ENCODE assay signal across 3 fruit fly cellular contexts in genomic region chrX:5329266-5329898, dm6.
TF ChIP-seq lines count a peak whose summit lies in the region.

CG3309 (minus strand) TSS chrX:5329347.
XRCC1 (plus strand) TSS chrX:5329876.

TF ChIP-seq in whole organism, embryonic, 481 proteins besides CTCF, POLR2A, EP300 and RAD21 (continued from another document and continues in another):
- TF ChIP-seq maf-S (GFP tag; optimal IDR thresholded peaks at IDR 0.05; lab: Kevin White, UChicago) (no peak), Sin3A (optimal IDR thresholded peaks at IDR 0.05; lab: Kevin White, UChicago) (no peak), twi (tag; optimal IDR thresholded peaks at IDR 0.05; lab: Kevin White, UChicago) (no peak), Fer2 (tag; optimal IDR thresholded peaks at IDR 0.05; lab: Kevin White, UChicago) (peak; percentile 4), CG12769 (tag; optimal IDR thresholded peaks at IDR 0.05; lab: Kevin White, UChicago) (no peak), CkIIα-i1 (GFP tag; IDR thresholded peaks at IDR 0.05; lab: Robert Waterston, UW) (no peak), disco-r (GFP tag; optimal IDR thresholded peaks at IDR 0.05; lab: Kevin White, UChicago) (no peak), dmrt99B (tag; optimal IDR thresholded peaks at IDR 0.05; lab: Kevin White, UChicago) (no peak), CG2712 (tag; optimal IDR thresholded peaks at IDR 0.05; lab: Kevin White, UChicago) (peak; percentile 71), CG12942 (GFP tag; optimal IDR thresholded peaks at IDR 0.05; lab: Kevin White, UChicago) (peak; percentile 31), Jarid2 (GFP tag; optimal IDR thresholded peaks at IDR 0.05; lab: Kevin White, UChicago) (no peak), Sox100B (GFP tag; optimal IDR thresholded peaks at IDR 0.05; lab: Kevin White, UChicago) (no peak), bbx (GFP tag; IDR thresholded peaks at IDR 0.05; lab: Robert Waterston, UW; ENCODE audit: partially characterized antibody) (peak; percentile 76), ato (GFP tag; IDR thresholded peaks at IDR 0.05; lab: Robert Waterston, UW; ENCODE audit: partially characterized antibody) (peak; percentile 55), Sox102F (GFP tag; optimal IDR thresholded peaks at IDR 0.05; lab: Kevin White, UChicago) (peak; percentile 57), Trl (optimal IDR thresholded peaks at IDR 0.05; lab: Kevin White, UChicago) (no peak), Trl (GFP tag; optimal IDR thresholded peaks at IDR 0.05; lab: Kevin White, UChicago) (no peak), HLHmδ (GFP tag; optimal IDR thresholded peaks at IDR 0.05; lab: Kevin White, UChicago) (no peak), CG9797 (GFP tag; optimal IDR thresholded peaks at IDR 0.05; lab: Kevin White, UChicago) (no peak), Taf1 (GFP tag; IDR thresholded peaks at IDR 0.05; lab: Robert Waterston, UW) (no peak), btn (GFP tag; optimal IDR thresholded peaks at IDR 0.05; lab: Kevin White, UChicago) (no peak), chinmo (GFP tag; IDR thresholded peaks at IDR 0.05; lab: Robert Waterston, UW; ENCODE audit: partially characterized antibody) (0 out of 4 replicates have a peak, but pooled peaks have one; percentile 18), zen (tag; optimal IDR thresholded peaks at IDR 0.05; lab: Kevin White, UChicago) (peak; percentile 41), lola (GFP tag; optimal IDR thresholded peaks at IDR 0.05; lab: Kevin White, UChicago) (peak in 1 of 3 experiments; percentile 46), CG2678 (tag; optimal IDR thresholded peaks at IDR 0.05; lab: Kevin White, UChicago) (peak; percentile 64), Antp (GFP tag; optimal IDR thresholded peaks at IDR 0.05; lab: Kevin White, UChicago) (no peak), CG12071 (GFP tag; optimal IDR thresholded peaks at IDR 0.05; lab: Kevin White, UChicago) (no peak), gro (GFP tag; optimal IDR thresholded peaks at IDR 0.05; lab: Kevin White, UChicago) (no peak), CG11456 (GFP tag; IDR thresholded peaks at IDR 0.05; lab: Robert Waterston, UW) (no peak), HHEX (GFP tag; optimal IDR thresholded peaks at IDR 0.05; lab: Kevin White, UChicago) (peak; percentile 20), jing (GFP tag; optimal IDR thresholded peaks at IDR 0.05; lab: Kevin White, UChicago) (no peak), Eip74EF (GFP tag; optimal IDR thresholded peaks at IDR 0.05; lab: Kevin White, UChicago) (no peak), Ravus (GFP tag; IDR thresholded peaks at IDR 0.05; lab: Robert Waterston, UW) (no peak), Oli (tag; optimal IDR thresholded peaks at IDR 0.05; lab: Kevin White, UChicago) (peak; percentile 23), D19B (GFP tag; optimal IDR thresholded peaks at IDR 0.05; lab: Kevin White, UChicago) (no peak), jumu (GFP tag; optimal IDR thresholded peaks at IDR 0.05; lab: Kevin White, UChicago) (no peak), sr (GFP tag; IDR thresholded peaks at IDR 0.05; lab: Robert Waterston, UW) (no peak), CG17612 (GFP tag; IDR thresholded peaks at IDR 0.05; lab: Robert Waterston, UW) (no peak), CG1233 (GFP tag; optimal IDR thresholded peaks at IDR 0.05; lab: Kevin White, UChicago) (peak; percentile 2), bowl (GFP tag; IDR thresholded peaks at IDR 0.05; lab: Robert Waterston, UW) (no peak), gsb (GFP tag; IDR thresholded peaks at IDR 0.05; lab: Robert Waterston, UW) (no peak), Hr78 (GFP tag; optimal IDR thresholded peaks at IDR 0.05; lab: Kevin White, UChicago) (no peak), Nf-YB (GFP tag; optimal IDR thresholded peaks at IDR 0.05; lab: Kevin White, UChicago) (no peak), croc (GFP tag; conservative IDR thresholded peaks at IDR 0.05; lab: Robert Waterston, UW) (no peak; the same call in 2 of the 3 replicates), NfI (GFP tag; optimal IDR thresholded peaks at IDR 0.05; lab: Kevin White, UChicago) (peak; percentile 25)

TF ChIP-seq in whole organism, prepupa, 60 proteins besides CTCF, POLR2A, EP300 and RAD21 (continued from another document):
- peak; percentile 17 for TF ChIP-seq CG10669 (GFP tag; optimal IDR thresholded peaks at IDR 0.05; lab: Kevin White, UChicago)
- peak; percentile 60 for TF ChIP-seq fkh (GFP tag; optimal IDR thresholded peaks at IDR 0.05; lab: Kevin White, UChicago)
- peak; percentile 11 for TF ChIP-seq Eip75B (GFP tag; optimal IDR thresholded peaks at IDR 0.05; lab: Kevin White, UChicago)
- no peak for TF ChIP-seq CG6854 (GFP tag; optimal IDR thresholded peaks at IDR 0.05; lab: Kevin White, UChicago)
- TF ChIP-seq CG6276 (GFP tag; optimal IDR thresholded peaks at IDR 0.05; lab: Kevin White, UChicago): no peak
- peak; percentile 61 for TF ChIP-seq esn (GFP tag; optimal IDR thresholded peaks at IDR 0.05; lab: Kevin White, UChicago)
- TF ChIP-seq ss (GFP tag; optimal IDR thresholded peaks at IDR 0.05; lab: Kevin White, UChicago): peak in 1 of 2 experiments; percentile 38
- no peak for TF ChIP-seq CG4318 (GFP tag; optimal IDR thresholded peaks at IDR 0.05; lab: Kevin White, UChicago)
- TF ChIP-seq CG10631 (GFP tag; optimal IDR thresholded peaks at IDR 0.05; lab: Kevin White, UChicago): peak; percentile 49
- peak; percentile 48 for TF ChIP-seq Smox (GFP tag; optimal IDR thresholded peaks at IDR 0.05; lab: Kevin White, UChicago)
- TF ChIP-seq achi (GFP tag; optimal IDR thresholded peaks at IDR 0.05; lab: Kevin White, UChicago): peak; percentile 60
- no peak for TF ChIP-seq fd85E (GFP tag; optimal IDR thresholded peaks at IDR 0.05; lab: Kevin White, UChicago)
- no peak for TF ChIP-seq CG1621 (tag; optimal IDR thresholded peaks at IDR 0.05; lab: Kevin White, UChicago)
- TF ChIP-seq CG6792 (GFP tag; optimal IDR thresholded peaks at IDR 0.05; lab: Kevin White, UChicago): peak; percentile 1
- TF ChIP-seq dsx (GFP tag; optimal IDR thresholded peaks at IDR 0.05; lab: Kevin White, UChicago; ENCODE audit: poor library complexity, severe bottlenecking): peak; percentile 8
- no peak for TF ChIP-seq Hr38 (GFP tag; optimal IDR thresholded peaks at IDR 0.05; lab: Kevin White, UChicago)
- TF ChIP-seq CG8319 (GFP tag; optimal IDR thresholded peaks at IDR 0.05; lab: Kevin White, UChicago): no peak
- TF ChIP-seq acj6 (GFP tag; optimal IDR thresholded peaks at IDR 0.05; lab: Kevin White, UChicago): peak; percentile 53
- peak; percentile 46 for TF ChIP-seq Met (GFP tag; optimal IDR thresholded peaks at IDR 0.05; lab: Kevin White, UChicago)
- no peak for TF ChIP-seq vri (GFP tag; optimal IDR thresholded peaks at IDR 0.05; lab: Kevin White, UChicago)
- no peak for TF ChIP-seq CG9139 (GFP tag; optimal IDR thresholded peaks at IDR 0.05; lab: Kevin White, UChicago)
- TF ChIP-seq pdm3 (GFP tag; optimal IDR thresholded peaks at IDR 0.05; lab: Kevin White, UChicago): peak; percentile 33
- peak; percentile 23 for TF ChIP-seq CG7368 (GFP tag; optimal IDR thresholded peaks at IDR 0.05; lab: Kevin White, UChicago)
- TF ChIP-seq svp (GFP tag; lab: Kevin White, UChicago): no peak
- TF ChIP-seq Sox14 (GFP tag; optimal IDR thresholded peaks at IDR 0.05; lab: Kevin White, UChicago): peak; percentile 1
- peak; percentile 51 for TF ChIP-seq OdsH (GFP tag; optimal IDR thresholded peaks at IDR 0.05; lab: Kevin White, UChicago)
- TF ChIP-seq cyc (GFP tag; optimal IDR thresholded peaks at IDR 0.05; lab: Kevin White, UChicago): peak; percentile 35
- peak; percentile 5 for TF ChIP-seq Lpt (GFP tag; optimal IDR thresholded peaks at IDR 0.05; lab: Kevin White, UChicago)
- TF ChIP-seq Eip93F (GFP tag; optimal IDR thresholded peaks at IDR 0.05; lab: Kevin White, UChicago): peak; percentile 22
- peak; percentile 22 for TF ChIP-seq net (GFP tag; optimal IDR thresholded peaks at IDR 0.05; lab: Kevin White, UChicago)
- TF ChIP-seq CG11294 (GFP tag; IDR thresholded peaks at IDR 0.05; lab: Robert Waterston, UW): no peak
- peak; percentile 33 for TF ChIP-seq CG31627 (GFP tag; optimal IDR thresholded peaks at IDR 0.05; lab: Kevin White, UChicago)
- TF ChIP-seq CG6163 (GFP tag; IDR thresholded peaks at IDR 0.05; lab: Robert Waterston, UW): peak; percentile 60
- peak; percentile 23 for TF ChIP-seq Sox102F (GFP tag; optimal IDR thresholded peaks at IDR 0.05; lab: Kevin White, UChicago)
- peak; percentile 19 for TF ChIP-seq Sox15 (GFP tag; optimal IDR thresholded peaks at IDR 0.05; lab: Kevin White, UChicago)
- TF ChIP-seq spab (GFP tag; optimal IDR thresholded peaks at IDR 0.05; lab: Kevin White, UChicago): no peak
- 0 out of 3 replicates have a peak, but pooled peaks have one; percentile 47 for TF ChIP-seq eg (GFP tag; IDR thresholded peaks at IDR 0.05; lab: Robert Waterston, UW)
- peak; percentile 34 for TF ChIP-seq Hr4 (GFP tag; optimal IDR thresholded peaks at IDR 0.05; lab: Kevin White, UChicago)
- no peak for TF ChIP-seq CG11762 (GFP tag; optimal IDR thresholded peaks at IDR 0.05; lab: Kevin White, UChicago; ENCODE audit: insufficient read depth)
- peak; percentile 15 for TF ChIP-seq CG3919 (GFP tag; optimal IDR thresholded peaks at IDR 0.05; lab: Kevin White, UChicago)
- peak; percentile 98 for TF ChIP-seq Blimp-1 (GFP tag; optimal IDR thresholded peaks at IDR 0.05; lab: Kevin White, UChicago)

TF ChIP-seq in whole organism, wandering third instar larva, 38 proteins besides CTCF, POLR2A, EP300 and RAD21 (continued from another document):
- TF ChIP-seq Dif (GFP tag; optimal IDR thresholded peaks at IDR 0.05; lab: Kevin White, UChicago; ENCODE audit: partially characterized antibody): no peak
- TF ChIP-seq psq (GFP tag; optimal IDR thresholded peaks at IDR 0.05; lab: Kevin White, UChicago): peak; percentile 15
- TF ChIP-seq Jra (GFP tag; optimal IDR thresholded peaks at IDR 0.05; lab: Kevin White, UChicago): no peak
- TF ChIP-seq foxo (GFP tag; optimal IDR thresholded peaks at IDR 0.05; lab: Kevin White, UChicago): peak in 1 of 2 experiments; percentile 61
- peak; percentile 10 for TF ChIP-seq dsf (GFP tag; optimal IDR thresholded peaks at IDR 0.05; lab: Kevin White, UChicago; ENCODE audit: borderline replicate concordance)
- peak; percentile 30 for TF ChIP-seq h (GFP tag; optimal IDR thresholded peaks at IDR 0.05; lab: Kevin White, UChicago)
- peak; percentile 7 for TF ChIP-seq Hr83 (GFP tag; optimal IDR thresholded peaks at IDR 0.05; lab: Kevin White, UChicago; ENCODE audit: poor library complexity, severe bottlenecking)
- peak; percentile 4 for TF ChIP-seq dmrt93B (GFP tag; optimal IDR thresholded peaks at IDR 0.05; lab: Kevin White, UChicago)
- TF ChIP-seq OdsH (GFP tag; optimal IDR thresholded peaks at IDR 0.05; lab: Kevin White, UChicago): peak; percentile 15
- no peak for TF ChIP-seq br (GFP tag; optimal IDR thresholded peaks at IDR 0.05; lab: Kevin White, UChicago)
- TF ChIP-seq usp (GFP tag; optimal IDR thresholded peaks at IDR 0.05; lab: Kevin White, UChicago): no peak
